Worm (Caenorhabditis elegans): ENCODE measurements around the gene C29A12.22.

DNA sequence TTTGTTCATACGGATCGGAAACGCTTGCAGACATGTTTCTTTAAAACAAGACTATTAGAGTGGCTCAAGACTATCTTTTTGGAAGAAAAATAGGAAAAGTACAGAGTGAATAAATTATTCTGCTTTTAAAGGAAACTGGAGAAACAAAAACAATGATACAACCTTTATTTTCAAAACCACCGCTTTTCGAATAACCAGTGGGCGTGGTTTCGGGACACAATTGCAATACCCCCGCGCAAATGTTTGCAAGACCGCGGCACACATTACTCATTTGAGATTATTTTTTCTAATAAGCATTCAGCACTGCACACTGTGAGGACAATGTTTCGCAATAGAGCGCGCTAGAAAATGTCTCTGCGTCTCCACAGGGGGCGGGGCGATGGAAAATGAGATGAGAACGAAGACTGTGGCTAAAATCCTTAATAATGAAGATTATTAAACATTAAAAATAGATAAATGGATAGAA lies 4.0 kb upstream of the C29A12.22 start, which contains the start of gene plrg-1:
- TF ChIP-seq fkh-10 (GFP tag; optimal IDR thresholded peaks at IDR 0.05): peak; percentile 22
- peak; percentile 46 for TF ChIP-seq pqm-1 (tag; optimal IDR thresholded peaks at IDR 0.05)
- TF ChIP-seq nfya-1 (tag; optimal IDR thresholded peaks at IDR 0.05): peak; percentile 91
- peak; percentile 92 for TF ChIP-seq elt-2 (tag; optimal IDR thresholded peaks at IDR 0.05)
- peak; percentile 77 for TF ChIP-seq F13H6.1 (tag; optimal IDR thresholded peaks at IDR 0.05)
- no peak for TF ChIP-seq nhr-11 (tag; optimal IDR thresholded peaks at IDR 0.05)
- peak; percentile 89 for TF ChIP-seq ref-2 (tag; optimal IDR thresholded peaks at IDR 0.05)
- TF ChIP-seq ceh-31 (tag; optimal IDR thresholded peaks at IDR 0.05): peak; percentile 93
- TF ChIP-seq npax-4 (tag; optimal IDR thresholded peaks at IDR 0.05): peak; percentile 57
- no peak for TF ChIP-seq mec-3 (tag; optimal IDR thresholded peaks at IDR 0.05; ENCODE audit: borderline replicate concordance)
- no peak for TF ChIP-seq ceh-30 (tag; optimal IDR thresholded peaks at IDR 0.05)
- TF ChIP-seq nhr-232 (tag; optimal IDR thresholded peaks at IDR 0.05): peak; percentile 75

All from whole organism, late embryonic.